Fruit fly (Drosophila melanogaster): Measurements from ENCODE around the gene CG5762.

DNA sequence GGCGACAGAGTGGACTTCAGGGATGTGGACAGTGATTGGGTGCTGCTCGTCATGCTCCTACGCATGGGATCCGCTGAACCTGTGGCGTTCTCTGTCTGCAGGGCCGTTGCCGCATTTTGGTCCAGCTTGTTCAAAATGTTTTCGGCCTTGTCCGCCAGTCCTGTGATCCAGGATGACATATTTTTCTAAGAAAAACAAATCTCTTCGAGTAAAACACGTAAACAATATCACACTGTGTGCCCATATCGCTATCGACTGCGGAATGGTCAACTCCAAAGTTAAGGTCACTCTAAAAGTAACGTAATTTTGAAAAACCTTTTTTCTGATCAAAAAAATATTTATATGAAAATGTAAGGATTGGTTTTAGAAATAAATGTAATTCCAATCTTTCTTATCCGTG is 3.8 kb downstream of the CG5762 start, which contains the start of gene Golgin84:
- TF ChIP-seq CG7045 (GFP tag; optimal IDR thresholded peaks at IDR 0.05) (no peak), kay (GFP tag; ENCODE audit: borderline replicate concordance) (no peak), tj (GFP tag; optimal IDR thresholded peaks at IDR 0.05) (no peak), Mnt (GFP tag; optimal IDR thresholded peaks at IDR 0.05) (no peak), CG5204 (GFP tag; optimal IDR thresholded peaks at IDR 0.05) (no peak), toe (GFP tag; optimal IDR thresholded peaks at IDR 0.05) (no peak), cnc (optimal IDR thresholded peaks at IDR 0.05) (no peak), cic (GFP tag; optimal IDR thresholded peaks at IDR 0.05) (no peak), pad (GFP tag; optimal IDR thresholded peaks at IDR 0.05) (no peak)

Measured in whole organism, adult.